Worm (Caenorhabditis elegans) whole organism, young adult: ENCODE results near the gene C34D4.4.

Source experiments
- B0019.2 ChIP-seq: fragments of 200-800 bp; sonication (Bioruptor generic); conservative IDR thresholded peaks from 2 replicates; pipeline ENCODE4 v1.3.6; 2022; ENCODE audit warnings: missing genetic modification reagents, missing genetic modification characterization, missing compliant biosample characterization
- B0261.1 ChIP-seq: sonication (generic microtip); optimal IDR thresholded peaks from 2 replicates; lab custom pipeline; 2016; ENCODE audit warnings: mild to moderate bottlenecking, missing genetic modification characterization, moderate library complexity, missing compliant biosample characterization
- B0336.3 ChIP-seq: fragments of 200-800 bp; sonication (Bioruptor generic); IDR thresholded peaks from 2 replicates; pipeline ENCODE4 v1.3.6; 2022; ENCODE audit warnings: missing genetic modification characterization, missing compliant biosample characterization
- C17E4.6 ChIP-seq: fragments of 200-800 bp; sonication (Bioruptor generic); IDR thresholded peaks from 2 replicates; pipeline ENCODE4 v1.3.6; 2022; ENCODE audit warnings: missing genetic modification reagents, missing genetic modification characterization, missing compliant biosample characterization
- F22D6.2 ChIP-seq: sonication (generic microtip); optimal IDR thresholded peaks from 2 replicates; lab custom pipeline; 2016; ENCODE audit warnings: mild to moderate bottlenecking, missing genetic modification characterization, missing compliant biosample characterization
- F55B11.4 ChIP-seq: sonication (generic microtip); optimal IDR thresholded peaks from 2 replicates; lab custom pipeline; 2016; ENCODE audit warnings: missing compliant biosample characterization, missing genetic modification characterization, borderline replicate concordance; ENCODE audit not compliant: insufficient read depth
- F57C9.4 ChIP-seq: sonication (generic microtip); optimal IDR thresholded peaks from 2 replicates; lab custom pipeline; 2017; ENCODE audit warnings: mild to moderate bottlenecking, missing genetic modification characterization, missing compliant biosample characterization
- T26A5.8 ChIP-seq: sonication (generic microtip); optimal IDR thresholded peaks from 2 replicates; lab custom pipeline; 2016; ENCODE audit warnings: missing genetic modification characterization, missing compliant biosample characterization
- Y53F4B.3 ChIP-seq: fragments of 200-800 bp; sonication (Bioruptor generic); IDR thresholded peaks from 2 replicates; pipeline ENCODE4 v1.3.6; 2022; ENCODE audit warnings: missing genetic modification reagents, missing genetic modification characterization, missing compliant biosample characterization
- Y56A3A.18 ChIP-seq: fragments of 200-800 bp; sonication (Bioruptor generic); IDR thresholded peaks from 2 replicates; pipeline ENCODE4 v1.3.6; 2022; ENCODE audit warnings: missing genetic modification reagents, missing genetic modification characterization, missing compliant biosample characterization
- Y67H2A.10 ChIP-seq: fragments of 200-800 bp; sonication (Bioruptor generic); conservative IDR thresholded peaks from 2 replicates; pipeline ENCODE4 v1.3.6; 2022; ENCODE audit warnings: missing genetic modification reagents, missing genetic modification characterization, missing compliant biosample characterization
- Y95B8A.8 ChIP-seq: fragments of 200-800 bp; sonication (Bioruptor generic); IDR thresholded peaks from 2 replicates; pipeline ENCODE4 v1.3.6; 2022; ENCODE audit warnings: missing genetic modification reagents, missing genetic modification characterization, missing compliant biosample characterization
- atf-7 ChIP-seq: sonication (generic microtip); optimal IDR thresholded peaks from 2 replicates; lab custom pipeline; 2017; ENCODE audit warnings: mild to moderate bottlenecking, missing genetic modification characterization, missing compliant biosample characterization
- attf-3 ChIP-seq: fragments of 200-800 bp; sonication (Bioruptor generic); conservative IDR thresholded peaks from 2 replicates; pipeline ENCODE4 v1.3.6; 2022; ENCODE audit warnings: missing genetic modification reagents, missing genetic modification characterization, missing compliant biosample characterization
- attf-6 ChIP-seq: fragments of 200-800 bp; sonication (Bioruptor generic); IDR thresholded peaks from 2 replicates; pipeline ENCODE4 v1.3.6; 2022; ENCODE audit warnings: missing genetic modification reagents, missing genetic modification characterization, missing compliant biosample characterization
- bed-1 ChIP-seq: fragments of 200-800 bp; sonication (Bioruptor generic); IDR thresholded peaks from 2 replicates; pipeline ENCODE4 v1.3.6; 2022; ENCODE audit warnings: missing genetic modification reagents, missing genetic modification characterization, missing compliant biosample characterization
- ccch-3 ChIP-seq: fragments of 200-800 bp; sonication (Bioruptor generic); optimal IDR thresholded peaks from 2 replicates; lab custom pipeline; 2018; ENCODE audit warnings: mild to moderate bottlenecking, missing genetic modification characterization, missing compliant biosample characterization
- cebp-1 ChIP-seq, 2 experiments: fragments of 200-800 bp in 1 of 2; sonication (Bioruptor generic) in 1 of 2; sonication (generic microtip) in 1 of 2; IDR thresholded peaks in 1 of 2; optimal IDR thresholded peaks in 1 of 2; 2 replicates each; pipeline versions ENCODE4 v1.3.6 to Lab custom; 2017 to 2022; ENCODE audit warnings: missing compliant biosample characterization in 2 of 2, missing genetic modification characterization in 2 of 2, mild to moderate bottlenecking in 1 of 2, missing genetic modification reagents in 1 of 2, moderate library complexity in 1 of 2
- ceh-27 ChIP-seq: fragments of 200-800 bp; sonication (Bioruptor generic); optimal IDR thresholded peaks from 2 replicates; lab custom pipeline; 2018; ENCODE audit warnings: mild to moderate bottlenecking, missing genetic modification characterization, moderate library complexity, missing compliant biosample characterization
- ceh-40 ChIP-seq: fragments of 200-800 bp; sonication (Bioruptor generic); IDR thresholded peaks from 2 replicates; pipeline ENCODE4 v1.3.6; 2022; ENCODE audit warnings: missing genetic modification characterization, missing compliant biosample characterization
- ceh-58 ChIP-seq: fragments of 200-800 bp; sonication (Bioruptor generic); IDR thresholded peaks from 2 replicates; pipeline ENCODE4 v1.3.6; 2022; ENCODE audit warnings: missing genetic modification characterization, missing compliant biosample characterization
- chd-7 ChIP-seq: sonication (generic microtip); optimal IDR thresholded peaks from 2 replicates; lab custom pipeline; 2016; ENCODE audit warnings: mild to moderate bottlenecking, missing genetic modification characterization, moderate library complexity, missing compliant biosample characterization
- dox-1 ChIP-seq: fragments of 200-800 bp; sonication (Bioruptor generic); IDR thresholded peaks from 2 replicates; pipeline ENCODE4 v1.3.6; 2022; ENCODE audit warnings: missing genetic modification reagents, missing genetic modification characterization, missing compliant biosample characterization
- efl-1 ChIP-seq: fragments of 150-350 bp; optimal IDR thresholded peaks from 2 replicates; lab custom pipeline; 2014; ENCODE audit warnings: missing biosample characterization, missing genetic modification reagents, missing genetic modification characterization
- ets-4 ChIP-seq: fragments of 200-800 bp; sonication (Bioruptor generic); optimal IDR thresholded peaks from 2 replicates; lab custom pipeline; 2018; ENCODE audit warnings: mild to moderate bottlenecking, missing genetic modification characterization, missing compliant biosample characterization
- hmg-1.2 ChIP-seq: fragments of 200-800 bp; sonication (Bioruptor generic); IDR thresholded peaks from 2 replicates; pipeline ENCODE4 v1.3.6; 2022; ENCODE audit warnings: missing genetic modification reagents, missing genetic modification characterization, missing compliant biosample characterization
- hrde-1 ChIP-seq: sonication (generic microtip); optimal IDR thresholded peaks from 2 replicates; lab custom pipeline; 2016; ENCODE audit warnings: missing genetic modification characterization, mild to moderate bottlenecking, missing compliant biosample characterization, moderate library complexity, missing genotype, missing genetic modification reagents, borderline replicate concordance
- lin-54 ChIP-seq: fragments of 200-800 bp; sonication (Bioruptor generic); optimal IDR thresholded peaks from 2 replicates; lab custom pipeline; 2018; ENCODE audit warnings: mild to moderate bottlenecking, missing genetic modification characterization, missing compliant biosample characterization
- lsl-1 ChIP-seq: fragments of 200-800 bp; sonication (Bioruptor generic); optimal IDR thresholded peaks from 2 replicates; lab custom pipeline; 2018; ENCODE audit warnings: mild to moderate bottlenecking, missing genetic modification characterization, moderate library complexity, missing compliant biosample characterization
- lsy-27 ChIP-seq: sonication (generic microtip); optimal IDR thresholded peaks from 2 replicates; lab custom pipeline; 2017; ENCODE audit warnings: missing genetic modification characterization, mild to moderate bottlenecking, missing compliant biosample characterization, antibody characterized with exemption, missing genotype, borderline replicate concordance; ENCODE audit not compliant: insufficient read depth
- madf-8 ChIP-seq: fragments of 200-800 bp; sonication (Bioruptor generic); conservative IDR thresholded peaks from 2 replicates; pipeline ENCODE4 v1.3.6; 2022; ENCODE audit warnings: missing genetic modification reagents, missing genetic modification characterization, missing compliant biosample characterization
- mes-4 ChIP-seq: sonication (generic microtip); optimal IDR thresholded peaks from 2 replicates; lab custom pipeline; 2016; ENCODE audit warnings: missing genotype, missing genetic modification characterization, missing compliant biosample characterization
- nfya-2 ChIP-seq: fragments of 200-800 bp; sonication (Bioruptor generic); IDR thresholded peaks from 2 replicates; pipeline ENCODE4 v1.3.6; 2022; ENCODE audit warnings: missing genetic modification reagents, missing genetic modification characterization, missing compliant biosample characterization
- snpc-4 ChIP-seq, 5 experiments: fragments of 150-350 bp in 1 of 5; sonication (generic microtip) in 4 of 5; optimal IDR thresholded peaks; 2 replicates each; lab custom pipeline; 2014 to 2018; ENCODE audit warnings: missing genetic modification characterization in 5 of 5, missing biosample characterization in 3 of 5, antibody characterized with exemption in 2 of 5, mild to moderate bottlenecking in 2 of 5, missing compliant biosample characterization in 2 of 5, missing genotype in 2 of 5, moderate library complexity in 2 of 5, missing genetic modification reagents in 1 of 5
- unc-62 ChIP-seq: fragments of 150-350 bp; optimal IDR thresholded peaks from 2 replicates; lab custom pipeline; 2014; ENCODE audit warnings: missing biosample characterization, missing genetic modification reagents, missing genetic modification characterization
- xnd-1 ChIP-seq: sonication (generic microtip); optimal IDR thresholded peaks from 2 replicates; lab custom pipeline; 2016; ENCODE audit warnings: missing genotype, missing genetic modification reagents, missing genetic modification characterization, missing compliant biosample characterization
- ztf-3 ChIP-seq: fragments of 200-800 bp; sonication (Bioruptor generic); optimal IDR thresholded peaks from 2 replicates; lab custom pipeline; 2018; ENCODE audit warnings: mild to moderate bottlenecking, missing genetic modification characterization, missing compliant biosample characterization

C34D4.4 gene

DNA sequence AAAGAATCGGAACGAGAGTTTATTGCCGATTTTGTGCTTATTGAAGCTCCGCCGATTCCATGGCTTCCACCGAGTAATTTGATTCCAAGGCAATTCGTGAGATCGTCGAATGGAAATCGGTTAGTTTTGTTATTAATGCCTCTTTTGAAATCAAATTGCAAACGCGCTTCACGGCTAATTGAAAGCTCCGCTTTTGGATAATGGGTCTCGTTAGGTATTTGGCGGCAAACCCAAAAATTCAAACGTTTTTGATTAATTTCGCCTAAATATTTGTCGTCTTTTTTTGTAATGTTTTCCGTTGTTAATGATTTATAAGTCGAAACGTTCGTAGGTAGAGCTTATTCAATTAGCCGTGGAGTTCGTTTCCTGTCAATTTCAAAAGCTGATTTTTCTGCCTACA lies 10.4 kb downstream of the C34D4.4 start:
- TF ChIP-seq bed-1 (GFP tag; lab: Robert Waterston, UW), result no peak
- no peak for TF ChIP-seq F22D6.2 (tag; lab: Kevin White, UChicago)
- TF ChIP-seq hrde-1 (tag; lab: Kevin White, UChicago), result peak; percentile 11
- no peak for TF ChIP-seq C17E4.6 (GFP tag; lab: Robert Waterston, UW)
- no peak for TF ChIP-seq unc-62 (GFP tag; lab: Kevin White, UChicago)
- no peak for TF ChIP-seq T26A5.8 (tag; lab: Kevin White, UChicago)
- no peak for TF ChIP-seq F57C9.4 (tag; lab: Kevin White, UChicago)

DNA sequence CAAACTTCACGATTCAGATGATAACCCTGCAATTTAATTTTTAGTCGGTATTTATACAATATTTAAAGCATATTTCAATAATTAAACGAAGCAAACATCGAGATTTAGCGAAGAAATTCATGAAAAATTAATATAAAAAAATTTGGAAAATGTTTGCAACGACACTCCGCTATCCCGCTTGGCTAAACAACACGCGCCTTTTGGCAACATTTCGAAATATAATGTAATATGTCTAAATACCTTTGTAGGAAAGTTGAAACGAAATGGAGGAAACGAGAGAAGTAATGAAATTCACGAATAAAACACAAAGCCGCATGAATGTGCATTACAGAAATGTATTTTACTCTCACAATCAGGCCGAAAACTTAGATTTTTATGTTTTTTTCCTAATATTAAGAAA lies 16.6 kb downstream of the C34D4.4 start, which contains the start of gene rpc-1:
TSS of gene rpc-1 (minus strand) at position 26 of the 400 bp plus-strand sequence.
- no peak for TF ChIP-seq efl-1
- peak; percentile 91 for TF ChIP-seq attf-3
- no peak for TF ChIP-seq mes-4
- TF ChIP-seq ccch-3, result no peak
- TF ChIP-seq cebp-1 (GFP tag; IDR thresholded peaks at IDR 0.05; lab: Robert Waterston, UW), result peak; percentile 43; the same call in 1 of the 2 replicates
- peak; percentile 88 for TF ChIP-seq cebp-1 (tag; optimal IDR thresholded peaks at IDR 0.05; lab: Kevin White, UChicago)
- TF ChIP-seq ceh-27 (GFP tag; lab: Kevin White, UChicago), result no peak
- no peak for TF ChIP-seq Y95B8A.8 (GFP tag; lab: Robert Waterston, UW)
- no peak for TF ChIP-seq ceh-40 (GFP tag; lab: Robert Waterston, UW)

DNA sequence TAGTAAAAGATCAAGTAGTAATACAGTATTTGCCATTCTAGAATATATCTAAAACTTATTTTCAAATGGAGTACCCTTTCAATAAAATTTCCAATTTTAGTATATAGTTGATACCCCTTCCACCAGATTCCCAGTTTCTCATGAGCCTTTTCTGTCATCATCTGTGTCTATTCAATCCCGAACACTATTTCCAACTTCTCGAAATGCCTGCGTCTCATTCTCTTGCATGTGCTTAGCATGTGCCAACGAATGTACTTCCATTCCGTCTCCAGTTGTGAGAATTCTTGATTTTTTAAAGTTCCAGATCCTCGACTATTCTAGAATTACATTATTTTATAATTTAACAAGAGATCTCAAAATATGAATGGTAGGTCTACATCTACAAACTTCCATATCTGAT lies 17.4 kb downstream of the C34D4.4 start, which contains the start of gene C42D4.18:
TSS of gene C42D4.18 (plus strand) at position 231 of the 400 bp plus-strand sequence.
- no peak for TF ChIP-seq B0019.2 (GFP tag; lab: Robert Waterston, UW)
- TF ChIP-seq hmg-1.2 (GFP tag; lab: Robert Waterston, UW), result peak; percentile 90
- TF ChIP-seq dox-1 (GFP tag; lab: Robert Waterston, UW), result no peak
- no peak for TF ChIP-seq Y53F4B.3 (GFP tag; lab: Robert Waterston, UW)
- TF ChIP-seq ets-4 (GFP tag; lab: Kevin White, UChicago), result no peak

DNA sequence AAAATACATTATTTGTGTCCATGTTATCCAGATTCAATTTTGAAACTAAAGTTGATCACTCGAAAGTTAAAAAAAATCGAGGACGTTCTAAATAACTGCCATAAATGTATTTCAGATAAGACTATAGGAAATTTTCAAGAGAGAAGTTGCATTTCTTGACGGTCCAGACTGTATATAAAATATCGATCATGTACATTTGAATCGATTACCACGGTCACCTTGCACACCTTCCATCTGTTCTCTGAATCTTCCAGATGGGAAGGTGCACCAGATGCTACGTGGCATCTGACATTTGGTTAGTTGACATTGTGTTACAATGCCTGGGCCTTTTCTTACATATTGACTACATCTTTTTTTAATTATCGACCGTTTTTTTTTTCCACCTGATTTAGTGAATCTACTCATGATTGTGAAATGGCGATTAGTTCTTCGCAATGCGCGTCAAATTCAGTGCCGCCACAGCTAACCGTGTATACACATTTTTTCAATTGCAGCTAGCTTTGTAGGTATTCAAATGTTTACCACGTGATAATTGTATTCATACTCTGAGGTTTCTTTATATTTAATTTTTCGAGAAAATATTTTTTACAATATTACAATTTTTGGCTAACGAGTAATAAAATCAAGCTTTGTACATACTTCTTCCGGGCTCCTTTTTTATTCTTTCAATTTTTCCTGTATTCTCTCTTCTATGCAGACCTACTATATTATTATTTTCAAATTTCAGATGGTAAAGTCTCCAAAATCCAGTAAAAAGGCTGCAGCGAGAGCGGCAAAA lies 19.0 kb downstream of the C34D4.4 start, which contains the start of gene skr-16:
TSS of gene skr-16 (plus strand) at position 728 of the 778 bp plus-strand sequence.
- TF ChIP-seq snpc-4 (GFP tag; optimal IDR thresholded peaks at IDR 0.05; lab: Kevin White, UChicago) (no peak), snpc-4 (tag; optimal IDR thresholded peaks at IDR 0.05; lab: Kevin White, UChicago) (no peak), lin-54 (GFP tag; lab: Kevin White, UChicago) (no peak), ztf-3 (no peak), atf-7 (tag; lab: Kevin White, UChicago) (no peak), B0336.3 (no peak), F55B11.4 (tag; lab: Kevin White, UChicago) (no peak), Y95B8A.8 (GFP tag; lab: Robert Waterston, UW) (no peak), nfya-2 (GFP tag; lab: Robert Waterston, UW) (no peak), mes-4 (no peak), Y67H2A.10 (no peak), B0261.1 (no peak), Y56A3A.18 (GFP tag; lab: Robert Waterston, UW) (no peak), ceh-58 (GFP tag; lab: Robert Waterston, UW) (no peak), madf-8 (no peak), xnd-1 (tag; lab: Kevin White, UChicago) (no peak), chd-7 (tag; lab: Kevin White, UChicago) (no peak), lsl-1 (no peak), lsy-27 (no peak), attf-6 (GFP tag; lab: Robert Waterston, UW) (no peak)
